Worm (Caenorhabditis elegans) whole organism, L3 larva: ENCODE results near the gene srz-103.

ENCODE experiments used
- R02D3.7 ChIP-seq: fragments of 150-350 bp; optimal IDR thresholded peaks from 2 replicates; lab custom pipeline; 2014; ENCODE audit warnings: missing biosample characterization, missing genetic modification characterization
- ZK546.5 ChIP-seq: sonication (generic microtip); optimal IDR thresholded peaks from 2 replicates; lab custom pipeline; 2017; ENCODE audit warnings: missing biosample characterization, missing genetic modification characterization
- aly-2 ChIP-seq: fragments of 150-350 bp; optimal IDR thresholded peaks from 2 replicates; lab custom pipeline; 2014; ENCODE audit warnings: missing biosample characterization, missing genetic modification characterization
- ceh-16 ChIP-seq: sonication (generic microtip); optimal IDR thresholded peaks from 2 replicates; lab custom pipeline; 2017; ENCODE audit warnings: missing biosample characterization, missing genetic modification characterization
- ceh-82 ChIP-seq: fragments of 150-350 bp; optimal IDR thresholded peaks from 2 replicates; lab custom pipeline; 2014; ENCODE audit warnings: missing biosample characterization, missing genetic modification characterization
- daf-12 ChIP-seq: fragments of 150-350 bp; optimal IDR thresholded peaks from 2 replicates; lab custom pipeline; 2014; ENCODE audit warnings: missing biosample characterization, missing genetic modification reagents, missing genetic modification characterization
- egl-27 ChIP-seq: sonication (generic microtip); optimal IDR thresholded peaks from 4 replicates; lab custom pipeline; 2017; ENCODE audit warnings: missing biosample characterization, missing genetic modification reagents, missing genetic modification characterization
- egl-5 ChIP-seq: fragments of 150-350 bp; optimal IDR thresholded peaks from 2 replicates; lab custom pipeline; 2017; ENCODE audit warnings: missing biosample characterization, missing genetic modification reagents, missing genetic modification characterization, inconsistent platforms
- elt-1 ChIP-seq: fragments of 150-350 bp; optimal IDR thresholded peaks from 2 replicates; lab custom pipeline; 2014; ENCODE audit warnings: missing biosample characterization, missing genetic modification characterization
- elt-3 ChIP-seq, 3 experiments: fragments of 150-350 bp in 1 of 3; sonication (generic microtip) in 2 of 3; optimal IDR thresholded peaks; 2 replicates in 2 of 3; 4 replicates in 1 of 3; lab custom pipeline; 2014 to 2017; ENCODE audit warnings: missing biosample characterization in 3 of 3, missing genetic modification characterization in 3 of 3
- eor-1 ChIP-seq, 2 experiments: fragments of 150-350 bp; optimal IDR thresholded peaks; 2 replicates each; lab custom pipeline; 2014 to 2018; ENCODE audit warnings: missing biosample characterization in 2 of 2, missing genetic modification characterization in 2 of 2
- jun-1 ChIP-seq: fragments of 150-350 bp; optimal IDR thresholded peaks from 2 replicates; lab custom pipeline; 2014; ENCODE audit warnings: missing biosample characterization, missing genetic modification reagents, missing genetic modification characterization
- lin-15B ChIP-seq: fragments of 150-350 bp; optimal IDR thresholded peaks from 2 replicates; lab custom pipeline; 2014; ENCODE audit warnings: missing biosample characterization, missing genetic modification characterization
- lin-39 ChIP-seq: fragments of 150-350 bp; optimal IDR thresholded peaks from 2 replicates; lab custom pipeline; 2018; ENCODE audit warnings: missing biosample characterization, missing genetic modification reagents, missing genetic modification characterization
- mdl-1 ChIP-seq: fragments of 150-350 bp; optimal IDR thresholded peaks from 2 replicates; lab custom pipeline; 2014; ENCODE audit warnings: missing biosample characterization, missing genetic modification characterization
- mml-1 ChIP-seq: fragments of 150-350 bp; sonication (generic microtip); optimal IDR thresholded peaks from 3 replicates; lab custom pipeline; 2014; ENCODE audit warnings: missing biosample characterization, missing genetic modification characterization
- nfya-1 ChIP-seq: sonication (generic microtip); optimal IDR thresholded peaks from 2 replicates; lab custom pipeline; 2017; ENCODE audit warnings: missing genetic modification characterization, mild to moderate bottlenecking, missing compliant biosample characterization, antibody characterized with exemption, moderate library complexity; ENCODE audit not compliant: insufficient read depth
- nhr-23 ChIP-seq: fragments of 150-350 bp; optimal IDR thresholded peaks from 2 replicates; lab custom pipeline; 2014; ENCODE audit warnings: missing biosample characterization, missing genetic modification reagents, missing genetic modification characterization
- nhr-25 ChIP-seq: sonication (generic microtip); optimal IDR thresholded peaks from 2 replicates; lab custom pipeline; 2017; ENCODE audit warnings: missing biosample characterization, missing genetic modification characterization
- nhr-43 ChIP-seq: sonication (generic microtip); optimal IDR thresholded peaks from 2 replicates; lab custom pipeline; 2016; ENCODE audit warnings: mild to moderate bottlenecking, missing genetic modification characterization, missing compliant biosample characterization; ENCODE audit not compliant: poor library complexity, severe bottlenecking
- nhr-67 ChIP-seq: fragments of 150-350 bp; optimal IDR thresholded peaks from 2 replicates; lab custom pipeline; 2014; ENCODE audit warnings: missing biosample characterization, missing genetic modification characterization
- nhr-76 ChIP-seq: fragments of 150-350 bp; sonication (generic microtip); optimal IDR thresholded peaks from 5 replicates; lab custom pipeline; 2014; ENCODE audit warnings: missing biosample characterization, missing genetic modification characterization
- pha-4 ChIP-seq: fragments of 150-350 bp; optimal IDR thresholded peaks from 2 replicates; lab custom pipeline; 2014; ENCODE audit warnings: missing biosample characterization, missing genetic modification reagents, missing genetic modification characterization
- pqm-1 ChIP-seq: fragments of 150-350 bp; optimal IDR thresholded peaks from 2 replicates; lab custom pipeline; 2017; ENCODE audit warnings: missing biosample characterization, missing genetic modification characterization, inconsistent platforms
- sea-2 ChIP-seq: fragments of 150-350 bp; sonication (generic microtip); optimal IDR thresholded peaks from 4 replicates; lab custom pipeline; 2014; ENCODE audit warnings: missing biosample characterization, missing genetic modification reagents, missing genetic modification characterization
- snpc-4 ChIP-seq: fragments of 150-350 bp; optimal IDR thresholded peaks from 2 replicates; lab custom pipeline; 2014; ENCODE audit warnings: missing biosample characterization, missing genetic modification characterization
- tbx-2 ChIP-seq: sonication (generic microtip); optimal IDR thresholded peaks from 2 replicates; lab custom pipeline; 2016; ENCODE audit warnings: mild to moderate bottlenecking, missing genetic modification characterization, missing compliant biosample characterization
- unc-39 ChIP-seq: sonication (generic microtip); optimal IDR thresholded peaks from 4 replicates; lab custom pipeline; 2017; ENCODE audit warnings: missing biosample characterization, missing genetic modification characterization
- unc-62 ChIP-seq: fragments of 150-350 bp; sonication (generic microtip); optimal IDR thresholded peaks from 4 replicates; lab custom pipeline; 2014; ENCODE audit warnings: missing biosample characterization, missing genetic modification reagents, missing genetic modification characterization
- zag-1 ChIP-seq: fragments of 150-350 bp; optimal IDR thresholded peaks from 2 replicates; lab custom pipeline; 2014; ENCODE audit warnings: missing biosample characterization, missing genetic modification characterization
- ztf-11 ChIP-seq: fragments of 150-350 bp; optimal IDR thresholded peaks from 2 replicates; lab custom pipeline; 2014; ENCODE audit warnings: missing biosample characterization, missing genetic modification characterization

srz-103 gene

DNA sequence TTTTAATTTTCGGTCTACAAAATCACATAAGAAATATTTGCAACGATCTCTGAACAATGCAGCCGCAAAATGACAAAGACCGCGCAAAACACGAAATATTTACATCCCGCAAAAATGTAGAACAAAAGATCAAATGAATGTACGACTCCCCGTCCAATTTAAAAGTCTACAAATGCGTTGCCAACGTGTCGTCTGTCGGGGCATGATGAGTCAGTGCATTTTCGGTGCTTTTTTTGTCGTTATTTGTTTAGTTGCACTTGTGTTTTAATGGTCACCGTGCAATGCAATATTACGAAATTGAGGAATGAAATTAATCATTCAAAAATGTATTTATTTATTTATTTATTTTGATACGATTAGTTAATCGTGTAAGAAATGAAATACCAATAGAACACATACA, 45.4 kb upstream of the srz-103 start:
- TF ChIP-seq pha-4 (tag; lab: Kevin White, UChicago) (peak; percentile 73), unc-39 (tag; lab: Kevin White, UChicago) (no peak)

DNA sequence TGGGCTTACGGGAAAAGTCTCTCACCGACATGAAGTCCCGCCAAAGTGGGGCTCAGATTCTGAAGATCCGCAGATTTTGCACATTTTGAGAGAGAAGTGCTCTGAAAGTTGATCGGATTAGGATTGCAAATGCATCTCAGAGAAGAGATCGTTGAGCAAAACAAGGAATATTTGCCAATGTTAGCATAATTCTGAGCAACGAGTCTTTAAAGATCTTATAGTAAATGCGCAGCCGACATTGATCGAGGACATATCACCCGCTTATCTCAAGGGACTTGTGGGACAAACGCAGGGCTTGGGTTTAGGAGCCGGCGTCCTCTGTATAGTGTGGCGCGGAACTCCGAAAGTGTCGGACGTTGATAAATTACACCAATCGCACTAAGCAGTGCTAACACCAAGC, 44.6 kb upstream of the srz-103 start, which contains the start of gene nhr-112:
TSS of gene nhr-112 (minus strand) at position 101 of the 400 bp plus-strand sequence.
- TF ChIP-seq R02D3.7 (no peak), nhr-67 (tag; lab: Kevin White, UChicago) (no peak), zag-1 (tag; lab: Kevin White, UChicago) (no peak), lin-15B (tag; lab: Kevin White, UChicago) (no peak), eor-1 (tag; optimal IDR thresholded peaks at IDR 0.05; lab: Kevin White, UChicago) (no peak), sea-2 (GFP tag; lab: Kevin White, UChicago) (no peak), daf-12 (no peak), nhr-25 (no peak), lin-39 (tag; lab: Kevin White, UChicago) (no peak), tbx-2 (tag; lab: Kevin White, UChicago) (no peak), egl-5 (tag; lab: Kevin White, UChicago) (no peak), ZK546.5 (no peak), ceh-16 (tag; lab: Kevin White, UChicago) (no peak), ztf-11 (tag; lab: Kevin White, UChicago) (no peak), unc-62 (GFP tag; lab: Kevin White, UChicago) (no peak)

DNA sequence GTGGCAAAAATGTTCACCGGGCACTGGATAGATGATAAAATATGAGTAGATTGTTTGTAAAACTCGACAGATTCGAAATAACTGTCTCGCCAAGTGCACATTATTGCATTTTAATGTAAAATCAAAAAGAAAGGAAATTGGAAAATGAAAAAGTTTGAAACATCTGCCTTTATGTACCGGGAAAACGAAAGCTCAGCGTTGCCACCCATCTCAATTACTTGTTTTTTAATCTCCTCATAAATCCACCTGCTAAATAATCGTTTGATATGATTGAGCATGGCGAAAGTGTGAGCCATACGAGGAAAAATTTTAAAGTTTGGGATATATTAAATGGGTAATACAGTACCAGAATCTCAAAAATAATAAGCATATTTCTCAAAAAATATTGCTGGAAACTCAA, 37.4 kb upstream of the srz-103 start, which contains the start of gene srh-137:
TSS of gene srh-137 (minus strand) at position 101 of the 400 bp plus-strand sequence.
- no peak for TF ChIP-seq nhr-25
- TF ChIP-seq tbx-2 (tag; lab: Kevin White, UChicago) = no peak
- TF ChIP-seq R02D3.7 = no peak
- no peak for TF ChIP-seq mml-1 (tag; lab: Kevin White, UChicago)
- TF ChIP-seq nfya-1 = no peak
- no peak for TF ChIP-seq elt-1 (tag; lab: Kevin White, UChicago)
- no peak for TF ChIP-seq mdl-1 (tag; lab: Kevin White, UChicago)
- TF ChIP-seq jun-1 = no peak

DNA sequence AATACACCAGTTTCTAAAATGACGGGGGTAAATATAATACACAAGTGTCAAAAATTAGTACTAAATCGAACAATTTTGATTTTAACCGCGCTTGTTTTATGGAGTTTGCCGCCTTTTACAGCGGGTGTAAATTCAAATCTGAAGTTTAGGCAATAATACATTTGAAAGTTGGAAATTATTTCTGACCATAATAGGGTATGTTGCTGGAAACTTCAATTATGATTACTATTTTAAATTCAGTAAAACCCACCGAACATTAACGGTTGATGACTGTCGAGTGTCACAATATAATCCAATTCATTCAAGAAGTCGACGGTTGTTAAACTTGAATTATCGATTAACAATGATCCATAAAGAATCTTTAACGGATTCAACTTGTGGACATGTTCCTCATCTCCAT, 34.7 kb upstream of the srz-103 start:
- no peak for TF ChIP-seq nhr-25
- no peak for TF ChIP-seq ZK546.5
- TF ChIP-seq nhr-76 = no peak
- no peak for TF ChIP-seq pha-4 (tag; lab: Kevin White, UChicago)
- TF ChIP-seq nhr-23 (tag; lab: Kevin White, UChicago) = no peak
- TF ChIP-seq jun-1 = no peak

DNA sequence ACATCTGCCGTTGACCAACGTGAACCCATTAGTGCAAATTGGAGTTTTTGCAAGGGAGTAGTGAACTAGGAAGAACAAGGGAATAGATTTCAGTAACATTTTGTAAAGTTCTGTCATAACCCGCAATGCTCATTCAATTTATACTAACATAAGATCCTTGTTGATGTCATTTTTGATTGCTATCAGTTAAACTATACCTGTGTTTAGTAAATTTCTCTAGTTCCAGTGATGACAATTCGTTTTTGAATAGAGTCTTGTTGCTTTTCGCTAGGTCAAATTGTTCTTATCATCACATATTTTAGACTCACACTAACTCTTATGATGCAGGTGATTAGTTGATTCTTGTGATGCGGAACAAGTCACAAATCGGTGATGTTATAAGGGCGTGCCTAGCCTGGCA, 27.4 kb upstream of the srz-103 start, which contains the start of gene clec-9:
TSS of gene clec-9 (minus strand) at position 101 of the 400 bp plus-strand sequence.
- TF ChIP-seq elt-3 (tag; optimal IDR thresholded peaks at IDR 0.05; lab: Kevin White, UChicago) = no peak
- no peak for TF ChIP-seq R02D3.7
- TF ChIP-seq ceh-82 (tag; lab: Kevin White, UChicago) = no peak
- no peak for TF ChIP-seq snpc-4
- TF ChIP-seq zag-1 (tag; lab: Kevin White, UChicago) = no peak
- no peak for TF ChIP-seq nhr-43 (tag; lab: Kevin White, UChicago)
- no peak for TF ChIP-seq nhr-67 (tag; lab: Kevin White, UChicago)
- TF ChIP-seq pqm-1 = no peak
- TF ChIP-seq egl-27 (tag; lab: Kevin White, UChicago) = no peak
- TF ChIP-seq nhr-23 (tag; lab: Kevin White, UChicago) = no peak

DNA sequence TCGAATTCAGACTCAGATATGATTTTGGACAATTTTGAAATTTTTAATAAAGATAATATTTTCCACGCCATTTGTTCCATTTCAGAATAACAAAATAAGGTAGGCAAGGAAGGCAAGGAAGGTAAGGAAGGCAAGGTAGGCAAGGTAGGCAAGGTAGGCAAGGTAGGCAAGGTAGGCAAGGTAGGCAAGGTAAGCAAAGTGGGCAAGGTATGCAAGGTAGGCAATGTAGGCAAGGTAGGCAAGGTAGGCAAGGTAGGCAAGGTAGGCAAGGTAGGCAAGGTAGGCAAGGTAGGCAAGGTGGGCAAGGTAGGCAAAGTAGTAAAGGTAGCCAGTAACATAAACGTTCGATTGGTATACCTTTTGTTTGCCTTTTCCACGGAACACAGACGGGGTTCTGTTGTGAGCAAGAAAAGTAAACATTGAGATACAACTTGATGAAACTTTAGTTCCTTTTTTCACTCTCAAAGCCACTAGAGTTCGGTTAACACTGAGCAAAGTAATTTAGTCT, 20.7 kb upstream of the srz-103 start, which contains the start of gene Y70C5C.1:
TSS of gene Y70C5C.1 (plus strand) at position 458 of the 508 bp plus-strand sequence.
- TF ChIP-seq zag-1 (tag; lab: Kevin White, UChicago) (no peak), snpc-4 (no peak), mml-1 (tag; lab: Kevin White, UChicago) (no peak), pha-4 (tag; lab: Kevin White, UChicago) (no peak), aly-2 (tag; lab: Kevin White, UChicago) (no peak), unc-39 (tag; lab: Kevin White, UChicago) (no peak), ceh-16 (tag; lab: Kevin White, UChicago) (no peak), jun-1 (no peak)
